Worm (Caenorhabditis elegans) whole organism, late embryonic: ENCODE measurements around the gene cyp-35A4.

Experiments
- ama-1 ChIP-seq: fragments of 150-350 bp; optimal IDR thresholded peaks from 2 replicates; lab custom pipeline; 2014
- ceh-9 ChIP-seq: sonication (generic microtip); optimal IDR thresholded peaks from 2 replicates; lab custom pipeline; 2016; ENCODE audit warnings: mild to moderate bottlenecking, missing genetic modification characterization, inconsistent platforms, missing compliant biosample characterization
- che-1 ChIP-seq: sonication (generic microtip); optimal IDR thresholded peaks from 2 replicates; lab custom pipeline; 2016; ENCODE audit warnings: mild to moderate bottlenecking, missing genetic modification characterization, missing compliant biosample characterization
- dmd-4 ChIP-seq: sonication (generic microtip); optimal IDR thresholded peaks from 2 replicates; lab custom pipeline; 2016; ENCODE audit warnings: borderline replicate concordance, missing genetic modification characterization, missing compliant biosample characterization
- fax-1 ChIP-seq: sonication (generic microtip); optimal IDR thresholded peaks from 2 replicates; lab custom pipeline; 2016; ENCODE audit warnings: missing genotype, missing genetic modification characterization, missing compliant biosample characterization
- fkh-10 ChIP-seq: fragments of 150-350 bp; optimal IDR thresholded peaks from 2 replicates; lab custom pipeline; 2014; ENCODE audit warnings: missing biosample characterization, missing genetic modification reagents, missing genetic modification characterization
- nfya-1 ChIP-seq: sonication (generic microtip); optimal IDR thresholded peaks from 2 replicates; lab custom pipeline; 2017; ENCODE audit warnings: missing genetic modification characterization, mild to moderate bottlenecking, missing compliant biosample characterization, antibody characterized with exemption, moderate library complexity
- tbx-2 ChIP-seq: sonication (generic microtip); optimal IDR thresholded peaks from 2 replicates; lab custom pipeline; 2016; ENCODE audit warnings: missing genetic modification characterization, missing compliant biosample characterization

DNA sequence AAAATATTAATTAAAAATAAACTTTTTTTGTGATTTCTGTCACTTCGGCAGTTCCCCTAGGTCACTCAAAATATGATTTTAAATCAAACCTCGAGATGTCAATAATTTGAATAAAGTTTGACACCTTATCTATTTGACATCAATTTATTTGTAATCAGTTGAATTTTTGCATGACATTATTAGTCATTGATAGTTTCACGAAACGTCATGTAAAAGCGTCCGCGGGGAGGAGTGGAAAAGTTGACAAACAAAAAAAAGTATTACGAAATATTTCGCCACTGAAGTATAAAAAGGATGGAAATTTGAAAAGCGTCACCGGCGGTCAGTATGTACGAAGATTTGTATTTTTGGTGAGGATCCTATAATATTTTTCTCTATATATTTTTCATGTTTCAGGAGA is 6.6 kb upstream of the cyp-35A4 start, which contains the start of gene K09D9.1:
- TF ChIP-seq ama-1 (lab: Kevin White, UChicago) (no peak), ceh-9 (tag; lab: Kevin White, UChicago) (no peak), dmd-4 (no peak), tbx-2 (tag; lab: Kevin White, UChicago) (no peak), fax-1 (tag; lab: Kevin White, UChicago) (no peak), che-1 (no peak), fkh-10 (GFP tag; lab: Kevin White, UChicago) (no peak), nfya-1 (tag; lab: Kevin White, UChicago) (no peak)
